Worm (Caenorhabditis elegans): ENCODE results near the gene spe-49.

The spe-49 gene

ce11 chrV:6277178-6277834, 3.9 kb upstream of the spe-49 start (continued):
- no peak for TF ChIP-seq attf-3 (GFP tag; conservative IDR thresholded peaks at IDR 0.05)

- TF ChIP-seq nhr-80 (tag; optimal IDR thresholded peaks at IDR 0.05), result peak; percentile 83
- TF ChIP-seq ceh-79 (tag; optimal IDR thresholded peaks at IDR 0.05), result peak; percentile 39
- TF ChIP-seq F33H1.4 (GFP tag; IDR thresholded peaks at IDR 0.05), result no peak
- peak; percentile 37; the same call in 1 of the 2 replicates for TF ChIP-seq madf-6 (GFP tag; IDR thresholded peaks at IDR 0.05)
- TF ChIP-seq F57C9.4 (tag; optimal IDR thresholded peaks at IDR 0.05), result peak; percentile 38
- 0 out of 2 replicates have a peak, but pooled peaks have one; percentile 19 for TF ChIP-seq hmg-20 (GFP tag; IDR thresholded peaks at IDR 0.05)
- TF ChIP-seq akir-1 (GFP tag; optimal IDR thresholded peaks at IDR 0.05), result no peak
- no peak for TF ChIP-seq ceh-58 (GFP tag; IDR thresholded peaks at IDR 0.05)
- TF ChIP-seq rec-8 (tag; optimal IDR thresholded peaks at IDR 0.05), result no peak
- 0 out of 2 replicates have a peak, but pooled peaks have one; percentile 21 for TF ChIP-seq hmg-1.2 (GFP tag; IDR thresholded peaks at IDR 0.05)
- no peak for TF ChIP-seq B0019.2 (GFP tag; conservative IDR thresholded peaks at IDR 0.05)
- no peak for TF ChIP-seq hlh-12 (tag; optimal IDR thresholded peaks at IDR 0.05)
- TF ChIP-seq snpc-3.4 (tag; optimal IDR thresholded peaks at IDR 0.05), result no peak
- TF ChIP-seq K11D2.4 (GFP tag; IDR thresholded peaks at IDR 0.05), result peak; percentile 40
- TF ChIP-seq mxl-1 (tag; optimal IDR thresholded peaks at IDR 0.05), result no peak
- no peak for TF ChIP-seq nhr-179 (tag; optimal IDR thresholded peaks at IDR 0.05)
- TF ChIP-seq ztf-22 (GFP tag; optimal IDR thresholded peaks at IDR 0.05), result no peak
- TF ChIP-seq ets-4 (GFP tag; optimal IDR thresholded peaks at IDR 0.05), result no peak
- TF ChIP-seq lag-1 (GFP tag; IDR thresholded peaks at IDR 0.05), result no peak
- TF ChIP-seq ccch-3 (GFP tag; optimal IDR thresholded peaks at IDR 0.05), result no peak
- no peak for TF ChIP-seq lin-26 (GFP tag; IDR thresholded peaks at IDR 0.05)
- no peak for TF ChIP-seq attf-3 (GFP tag; conservative IDR thresholded peaks at IDR 0.05)
- no peak for TF ChIP-seq B0261.1 (tag; optimal IDR thresholded peaks at IDR 0.05)
- TF ChIP-seq F39B2.1 (GFP tag; IDR thresholded peaks at IDR 0.05), result 0 out of 2 replicates have a peak, but pooled peaks have one; percentile 16
- no peak for TF ChIP-seq F55B11.4 (tag; optimal IDR thresholded peaks at IDR 0.05; ENCODE audit: borderline replicate concordance, insufficient read depth)
- no peak for TF ChIP-seq bed-1 (GFP tag; IDR thresholded peaks at IDR 0.05)
- no peak for TF ChIP-seq lsl-1 (GFP tag; optimal IDR thresholded peaks at IDR 0.05)
- no peak for TF ChIP-seq lin-40 (tag; optimal IDR thresholded peaks at IDR 0.05)
- no peak for TF ChIP-seq aptf-3 (GFP tag; IDR thresholded peaks at IDR 0.05)
- TF ChIP-seq sea-2 (GFP tag; IDR thresholded peaks at IDR 0.05), result peak; percentile 37; the same call in 1 of the 2 replicates
- peak; percentile 80 for TF ChIP-seq atf-7 (tag; optimal IDR thresholded peaks at IDR 0.05)
- TF ChIP-seq tlf-1 (GFP tag; optimal IDR thresholded peaks at IDR 0.05), result peak; percentile 81
- TF ChIP-seq madf-10 (tag; optimal IDR thresholded peaks at IDR 0.05), result no peak
- TF ChIP-seq attf-5 (GFP tag; optimal IDR thresholded peaks at IDR 0.05), result no peak
- no peak for TF ChIP-seq athp-1 (tag; optimal IDR thresholded peaks at IDR 0.05)
- TF ChIP-seq ekl-4 (GFP tag; IDR thresholded peaks at IDR 0.05), result 0 out of 2 replicates have a peak, but pooled peaks have one; percentile 65
- TF ChIP-seq nfyb-1 (GFP tag; IDR thresholded peaks at IDR 0.05), result peak; percentile 79
- no peak for TF ChIP-seq F57A8.1 (GFP tag; optimal IDR thresholded peaks at IDR 0.05)
- no peak for TF ChIP-seq pha-4 (tag; optimal IDR thresholded peaks at IDR 0.05)
- TF ChIP-seq ceh-91 (GFP tag; IDR thresholded peaks at IDR 0.05), result no peak
- no peak for TF ChIP-seq ceh-100 (GFP tag; IDR thresholded peaks at IDR 0.05)
- no peak; the same call in 1 of the 2 replicates for TF ChIP-seq pbrm-1 (GFP tag; IDR thresholded peaks at IDR 0.05)
- TF ChIP-seq hrde-1 (tag; optimal IDR thresholded peaks at IDR 0.05; ENCODE audit: borderline replicate concordance), result no peak
Observed at ce11 chrV:6278117-6279081, 2.8 kb upstream of the spe-49 start, which contains the start of gene fil-2. TSS of gene fil-2 (plus strand) at chrV:6279031.

Measured in whole organism, young adult.